Fruit fly (Drosophila melanogaster) whole organism, prepupa: ENCODE measurements around the gene CG11409.

ENCODE experiments used
- Blimp-1 ChIP-seq: fragments of 200-800 bp; sonication (Bioruptor generic); optimal IDR thresholded peaks from 3 replicates; lab custom pipeline; 2017; ENCODE audit warnings: missing biosample characterization, missing genetic modification characterization, mild to moderate bottlenecking, moderate library complexity, missing genetic modification reagents
- CG10631 ChIP-seq: fragments of 200-800 bp; sonication (Bioruptor generic); optimal IDR thresholded peaks from 2 replicates; lab custom pipeline; 2016; ENCODE audit warnings: missing biosample characterization, missing genetic modification characterization
- CG11294 ChIP-seq: fragments of 200-800 bp; sonication (Bioruptor generic); IDR thresholded peaks from 2 replicates; pipeline ENCODE4 v1.3.6; 2022; ENCODE audit warnings: missing biosample characterization, missing genetic modification characterization
- CG11762 ChIP-seq: fragments of 200-800 bp; sonication (Bioruptor generic); optimal IDR thresholded peaks from 3 replicates; lab custom pipeline; 2016; ENCODE audit warnings: missing biosample characterization, missing genetic modification characterization; ENCODE audit not compliant: insufficient read depth
- CG11902 ChIP-seq: fragments of 200-800 bp; sonication (Bioruptor generic); optimal IDR thresholded peaks from 3 replicates; lab custom pipeline; 2016; ENCODE audit warnings: missing biosample characterization, missing genetic modification characterization
- CG15336 ChIP-seq: fragments of 200-800 bp; sonication (Bioruptor generic); IDR thresholded peaks from 2 replicates; pipeline ENCODE4 v1.3.6; 2022; ENCODE audit warnings: missing biosample characterization, missing genetic modification characterization
- CG1621 ChIP-seq: fragments of 200-800 bp; sonication (Bioruptor generic); optimal IDR thresholded peaks from 3 replicates; lab custom pipeline; 2018; ENCODE audit warnings: missing biosample characterization, mild to moderate bottlenecking, missing genetic modification characterization
- CG16779 ChIP-seq: fragments of 200-800 bp; sonication (Bioruptor generic); optimal IDR thresholded peaks from 3 replicates; lab custom pipeline; 2017; ENCODE audit warnings: missing biosample characterization, mild to moderate bottlenecking, missing genetic modification characterization
- CG3032 ChIP-seq: fragments of 200-800 bp; optimal IDR thresholded peaks from 2 replicates; lab custom pipeline; 2019; ENCODE audit warnings: missing biosample characterization, mild to moderate bottlenecking, missing genetic modification characterization, moderate library complexity
- CG31627 ChIP-seq: fragments of 200-800 bp; sonication (Bioruptor generic); optimal IDR thresholded peaks from 3 replicates; lab custom pipeline; 2016; ENCODE audit warnings: missing biosample characterization, missing genetic modification characterization
- CG32006 ChIP-seq: fragments of 200-800 bp; sonication (Bioruptor generic); optimal IDR thresholded peaks from 3 replicates; lab custom pipeline; 2017; ENCODE audit warnings: missing biosample characterization, mild to moderate bottlenecking, missing genetic modification characterization
- CG34406 ChIP-seq: fragments of 200-800 bp; sonication (Bioruptor generic); optimal IDR thresholded peaks from 3 replicates; lab custom pipeline; 2016; ENCODE audit warnings: missing biosample characterization, missing genetic modification characterization
- CG3919 ChIP-seq: fragments of 200-800 bp; sonication (Bioruptor generic); optimal IDR thresholded peaks from 3 replicates; lab custom pipeline; 2016; ENCODE audit warnings: missing biosample characterization, missing genetic modification characterization
- CG4318 ChIP-seq: fragments of 200-800 bp; sonication (Bioruptor generic); optimal IDR thresholded peaks from 3 replicates; lab custom pipeline; 2017; ENCODE audit warnings: missing biosample characterization, mild to moderate bottlenecking, missing genetic modification characterization
- CG6163 ChIP-seq: fragments of 200-800 bp; sonication (Bioruptor generic); IDR thresholded peaks from 3 replicates; pipeline ENCODE4 v1.3.6; 2022; ENCODE audit warnings: missing biosample characterization, missing genetic modification characterization
- CG6792 ChIP-seq: fragments of 200-800 bp; sonication (Bioruptor generic); optimal IDR thresholded peaks from 3 replicates; lab custom pipeline; 2016; ENCODE audit warnings: missing biosample characterization, missing genetic modification characterization
- CG6808 ChIP-seq: fragments of 200-800 bp; sonication (Bioruptor generic); optimal IDR thresholded peaks from 3 replicates; lab custom pipeline; 2017; ENCODE audit warnings: missing biosample characterization, missing genetic modification characterization, mild to moderate bottlenecking, moderate library complexity, missing genetic modification reagents
- CG6854 ChIP-seq: fragments of 200-800 bp; sonication (Bioruptor generic); optimal IDR thresholded peaks from 2 replicates; lab custom pipeline; 2017; ENCODE audit warnings: missing biosample characterization, mild to moderate bottlenecking, missing genetic modification characterization
- CG7368 ChIP-seq: fragments of 200-800 bp; sonication (Bioruptor generic); optimal IDR thresholded peaks from 3 replicates; lab custom pipeline; 2016; ENCODE audit warnings: missing biosample characterization, missing genetic modification characterization
- CG8319 ChIP-seq: fragments of 200-800 bp; sonication (Bioruptor generic); optimal IDR thresholded peaks from 3 replicates; lab custom pipeline; 2016; ENCODE audit warnings: missing biosample characterization, missing genetic modification characterization
- CG9139 ChIP-seq: fragments of 200-800 bp; sonication (Bioruptor generic); optimal IDR thresholded peaks from 3 replicates; lab custom pipeline; 2017; ENCODE audit warnings: missing biosample characterization, mild to moderate bottlenecking, missing genetic modification characterization
- Eip78C ChIP-seq: fragments of 200-800 bp; sonication (Bioruptor generic); peaks from one replicate; lab custom pipeline; 2016; ENCODE audit warnings: missing biosample characterization, missing genetic modification characterization
- Ets21C ChIP-seq: fragments of 200-800 bp; sonication (Bioruptor generic); optimal IDR thresholded peaks from 3 replicates; lab custom pipeline; 2016; ENCODE audit warnings: missing biosample characterization, missing genetic modification characterization
- Gug ChIP-seq: fragments of 200-800 bp; sonication (Bioruptor generic); IDR thresholded peaks from 2 replicates; pipeline ENCODE4 v1.3.6; 2022; ENCODE audit warnings: missing biosample characterization, missing genetic modification characterization
- Hr38 ChIP-seq: sonication (Bioruptor generic); optimal IDR thresholded peaks from 2 replicates; lab custom pipeline; 2016; ENCODE audit warnings: missing biosample characterization, missing genetic modification characterization
- Hr39 ChIP-seq: fragments of 200-800 bp; sonication (Bioruptor generic); optimal IDR thresholded peaks from 2 replicates; lab custom pipeline; 2016; ENCODE audit warnings: missing biosample characterization, missing genetic modification characterization
- Hr4 ChIP-seq: fragments of 200-800 bp; sonication (Bioruptor generic); optimal IDR thresholded peaks from 3 replicates; lab custom pipeline; 2016; ENCODE audit warnings: missing biosample characterization, missing genetic modification characterization
- Lpt ChIP-seq: fragments of 200-800 bp; sonication (Bioruptor generic); optimal IDR thresholded peaks from 3 replicates; lab custom pipeline; 2016; ENCODE audit warnings: missing biosample characterization, missing genetic modification characterization
- OdsH ChIP-seq: fragments of 200-800 bp; sonication (Bioruptor generic); optimal IDR thresholded peaks from 3 replicates; lab custom pipeline; 2016; ENCODE audit warnings: missing biosample characterization, missing genetic modification characterization
- Sox102F ChIP-seq: fragments of 200-800 bp; sonication (Bioruptor generic); optimal IDR thresholded peaks from 2 replicates; lab custom pipeline; 2016; ENCODE audit warnings: missing biosample characterization, mild to moderate bottlenecking, missing genetic modification characterization
- Sox14 ChIP-seq: fragments of 200-800 bp; sonication (Bioruptor generic); optimal IDR thresholded peaks from 3 replicates; lab custom pipeline; 2016; ENCODE audit warnings: missing biosample characterization, missing genetic modification characterization
- achi ChIP-seq: fragments of 200-800 bp; sonication (Bioruptor generic); optimal IDR thresholded peaks from 3 replicates; lab custom pipeline; 2016; ENCODE audit warnings: missing biosample characterization, missing genetic modification characterization
- dac ChIP-seq: fragments of 200-800 bp; sonication (Bioruptor generic); optimal IDR thresholded peaks from 2 replicates; lab custom pipeline; 2017; ENCODE audit warnings: missing biosample characterization, mild to moderate bottlenecking, missing genetic modification characterization
- dsx ChIP-seq: fragments of 200-800 bp; optimal IDR thresholded peaks from 3 replicates; lab custom pipeline; 2019; ENCODE audit warnings: missing biosample characterization, mild to moderate bottlenecking, missing genetic modification characterization, moderate library complexity; ENCODE audit not compliant: poor library complexity, severe bottlenecking
- eg ChIP-seq: fragments of 200-800 bp; sonication (Bioruptor generic); IDR thresholded peaks from 3 replicates; pipeline ENCODE4 v1.3.6; 2022; ENCODE audit warnings: missing biosample characterization, missing genetic modification characterization
- esn ChIP-seq: fragments of 200-800 bp; sonication (Bioruptor generic); optimal IDR thresholded peaks from 2 replicates; lab custom pipeline; 2016; ENCODE audit warnings: missing biosample characterization, mild to moderate bottlenecking, missing genetic modification characterization, moderate library complexity
- fd59A ChIP-seq: fragments of 200-800 bp; sonication (Bioruptor generic); optimal IDR thresholded peaks from 2 replicates; lab custom pipeline; 2017; ENCODE audit warnings: missing biosample characterization, mild to moderate bottlenecking, missing genetic modification characterization, missing genetic modification reagents
- fd85E ChIP-seq: fragments of 200-800 bp; sonication (Bioruptor generic); optimal IDR thresholded peaks from 3 replicates; lab custom pipeline; 2016; ENCODE audit warnings: missing biosample characterization, missing genetic modification characterization
- fkh ChIP-seq: fragments of 200-800 bp; sonication (Bioruptor generic); optimal IDR thresholded peaks from 3 replicates; lab custom pipeline; 2017; ENCODE audit warnings: missing biosample characterization, mild to moderate bottlenecking, missing genetic modification characterization, moderate library complexity
- lz ChIP-seq: fragments of 200-800 bp; sonication (Bioruptor generic); optimal IDR thresholded peaks from 3 replicates; lab custom pipeline; 2016; ENCODE audit warnings: missing biosample characterization, missing genetic modification characterization
- svp ChIP-seq: fragments of 200-800 bp; sonication (Bioruptor generic); peaks from one replicate; lab custom pipeline; 2016; ENCODE audit warnings: missing biosample characterization, missing genetic modification characterization
- vri ChIP-seq: fragments of 200-800 bp; sonication (Bioruptor generic); optimal IDR thresholded peaks from 3 replicates; lab custom pipeline; 2016; ENCODE audit warnings: missing biosample characterization, mild to moderate bottlenecking, missing genetic modification characterization

CG11409 gene

dm6 chrX:1384232-1384631 is 42.8 kb upstream of the CG11409 start:
- TF ChIP-seq CG32006 (no peak), OdsH (no peak), Ets21C (GFP tag; lab: Kevin White, UChicago) (no peak), CG6792 (no peak), CG4318 (GFP tag; lab: Kevin White, UChicago) (no peak)

- TF ChIP-seq CG9139 = no peak
- peak; percentile 18 for TF ChIP-seq fkh (GFP tag; lab: Kevin White, UChicago)
Measured at dm6 chrX:1382489-1382888, 41.1 kb upstream of the CG11409 start.

- peak; percentile 13 for TF ChIP-seq Eip78C (GFP tag; lab: Kevin White, UChicago)
- no peak for TF ChIP-seq CG7368 (GFP tag; lab: Kevin White, UChicago)
Measured at dm6 chrX:1381413-1381991, 40.1 kb upstream of the CG11409 start.

- TF ChIP-seq Sox14 (GFP tag; lab: Kevin White, UChicago) = peak; percentile 28
- TF ChIP-seq Hr4 (GFP tag; lab: Kevin White, UChicago) = no peak
- peak; percentile 90 for TF ChIP-seq achi
- TF ChIP-seq Eip78C (GFP tag; lab: Kevin White, UChicago) = peak; percentile 71
- peak; percentile 32 for TF ChIP-seq vri (GFP tag; lab: Kevin White, UChicago)
- TF ChIP-seq CG32006 = no peak
- TF ChIP-seq CG3032 (tag; lab: Kevin White, UChicago) = peak; percentile 8
- TF ChIP-seq CG10631 (GFP tag; lab: Kevin White, UChicago) = no peak
- TF ChIP-seq Hr39 = no peak
- TF ChIP-seq CG6163 = no peak; the same call in 2 of the 3 replicates
- TF ChIP-seq CG16779 (tag; lab: Kevin White, UChicago) = no peak
- peak; percentile 45 for TF ChIP-seq lz (GFP tag; lab: Kevin White, UChicago)
- no peak for TF ChIP-seq Lpt (GFP tag; lab: Kevin White, UChicago)
- no peak for TF ChIP-seq CG6792
- TF ChIP-seq CG31627 (GFP tag; lab: Kevin White, UChicago) = peak; percentile 32
- no peak for TF ChIP-seq Ets21C (GFP tag; lab: Kevin White, UChicago)
- TF ChIP-seq Gug (GFP tag; lab: Robert Waterston, UW) = no peak
- TF ChIP-seq CG6808 = peak; percentile 11
- TF ChIP-seq fd85E (GFP tag; lab: Kevin White, UChicago) = no peak
- TF ChIP-seq CG11294 = no peak
- TF ChIP-seq CG11902 (GFP tag; lab: Kevin White, UChicago) = no peak
- TF ChIP-seq Hr38 (GFP tag; lab: Kevin White, UChicago) = no peak
- TF ChIP-seq CG11762 = no peak
- TF ChIP-seq fkh (GFP tag; lab: Kevin White, UChicago) = peak; percentile 89
- no peak for TF ChIP-seq dsx (GFP tag; lab: Kevin White, UChicago)
- TF ChIP-seq CG7368 (GFP tag; lab: Kevin White, UChicago) = no peak
- TF ChIP-seq svp = peak; percentile 69
- TF ChIP-seq CG6854 (GFP tag; lab: Kevin White, UChicago) = no peak
- peak; percentile 29 for TF ChIP-seq CG1621
- TF ChIP-seq Blimp-1 (GFP tag; lab: Kevin White, UChicago) = no peak
- TF ChIP-seq Sox102F (GFP tag; lab: Kevin White, UChicago) = no peak
- peak; percentile 33 for TF ChIP-seq CG3919 (GFP tag; lab: Kevin White, UChicago)
- TF ChIP-seq dac (GFP tag; lab: Kevin White, UChicago) = no peak
- TF ChIP-seq esn = peak; percentile 44
- TF ChIP-seq CG8319 (GFP tag; lab: Kevin White, UChicago) = no peak
- TF ChIP-seq fd59A (GFP tag; lab: Kevin White, UChicago) = no peak
- no peak for TF ChIP-seq CG34406 (GFP tag; lab: Kevin White, UChicago)
- no peak for TF ChIP-seq CG15336 (GFP tag; lab: Robert Waterston, UW)
- TF ChIP-seq eg (GFP tag; lab: Robert Waterston, UW) = no peak
Measured at dm6 chrX:1380350-1381060, 39.1 kb upstream of the CG11409 start, which contains the start of the genes CG3719 and CG32813. TSS of gene CG3719 (minus strand) at chrX:1380480. TSS of gene CG32813 (plus strand) at chrX:1380914.
